Worm (Caenorhabditis elegans): ENCODE results near the gene C06A1.3.

Gene C06A1.3

ce11 chrII:10551985-10552736 lies 19.9 kb upstream of the C06A1.3 start (continued):
- TF ChIP-seq pag-3 (tag; optimal IDR thresholded peaks at IDR 0.05; ENCODE audit: borderline replicate concordance, insufficient read depth) = no peak
- TF ChIP-seq aly-2 (tag; optimal IDR thresholded peaks at IDR 0.05) = peak; percentile 97
- TF ChIP-seq nhr-76 (tag; optimal IDR thresholded peaks at IDR 0.05) = no peak
- TF ChIP-seq nhr-19 (GFP tag; conservative IDR thresholded peaks at IDR 0.05) = peak; percentile 94
- peak; percentile 96 for TF ChIP-seq blmp-1 (tag; optimal IDR thresholded peaks at IDR 0.05)
- peak; percentile 100 for TF ChIP-seq nhr-85 (tag)
- TF ChIP-seq mdl-1 (tag; optimal IDR thresholded peaks at IDR 0.05) = peak; percentile 32 to 96
- TF ChIP-seq elt-3 (tag; optimal IDR thresholded peaks at IDR 0.05) = peak in 3 of 6 experiments; percentile 26 to 97 (median 96)
- no peak for TF ChIP-seq fkh-4 (tag; optimal IDR thresholded peaks at IDR 0.05; ENCODE audit: borderline replicate concordance)
- peak; percentile 77 for TF ChIP-seq snpc-4 (tag; optimal IDR thresholded peaks at IDR 0.05)
- peak; percentile 95 for TF ChIP-seq nhr-90 (tag; optimal IDR thresholded peaks at IDR 0.05; ENCODE audit: poor library complexity)
- TF ChIP-seq mep-1 (tag; optimal IDR thresholded peaks at IDR 0.05) = peak; percentile 99
- no peak for TF ChIP-seq pqm-1 (tag; optimal IDR thresholded peaks at IDR 0.05)
- TF ChIP-seq nhr-84 (tag; optimal IDR thresholded peaks at IDR 0.05) = no peak
- peak; percentile 81 for TF ChIP-seq lir-3 (tag; optimal IDR thresholded peaks at IDR 0.05; ENCODE audit: poor library complexity)
- TF ChIP-seq lin-39 (tag; optimal IDR thresholded peaks at IDR 0.05) = peak; percentile 85
- TF ChIP-seq lsy-2 (tag; optimal IDR thresholded peaks at IDR 0.05) = peak; percentile 92 to 96
- peak; percentile 81 for TF ChIP-seq egl-13 (tag; optimal IDR thresholded peaks at IDR 0.05)
- TF ChIP-seq nhr-77 (tag; optimal IDR thresholded peaks at IDR 0.05) = peak; percentile 89
- peak; percentile 98 for TF ChIP-seq tbx-2 (tag; optimal IDR thresholded peaks at IDR 0.05)
- no peak for TF ChIP-seq ets-5 (GFP tag; IDR thresholded peaks at IDR 0.05)
- TF ChIP-seq elt-2 (tag; optimal IDR thresholded peaks at IDR 0.05) = peak; percentile 62
- TF ChIP-seq hlh-4 (tag; optimal IDR thresholded peaks at IDR 0.05) = no peak
- TF ChIP-seq vab-15 (tag; optimal IDR thresholded peaks at IDR 0.05) = peak; percentile 21
- TF ChIP-seq efl-1 (optimal IDR thresholded peaks at IDR 0.05) = peak; percentile 87 to 91
- peak; percentile 60 to 97 for TF ChIP-seq efl-1 (GFP tag; optimal IDR thresholded peaks at IDR 0.05 in 1 of 2)
- TF ChIP-seq tlp-1 (tag; optimal IDR thresholded peaks at IDR 0.05) = no peak
- TF ChIP-seq fkh-10 (GFP tag; optimal IDR thresholded peaks at IDR 0.05) = peak; percentile 81
- TF ChIP-seq nhr-12 (tag; optimal IDR thresholded peaks at IDR 0.05) = no peak
- TF ChIP-seq grh-1 (GFP tag; IDR thresholded peaks at IDR 0.05) = peak; percentile 93
- TF ChIP-seq hlh-17 (GFP tag; optimal IDR thresholded peaks at IDR 0.05; ENCODE audit: borderline replicate concordance) = no peak
- TF ChIP-seq sptf-1 (tag; optimal IDR thresholded peaks at IDR 0.05) = no peak
- TF ChIP-seq zip-4 (GFP tag; optimal IDR thresholded peaks at IDR 0.05) = peak; percentile 63
- TF ChIP-seq jun-1 (tag; optimal IDR thresholded peaks at IDR 0.05) = peak; percentile 95
- peak; percentile 67 to 75 (median 72) for TF ChIP-seq dpl-1 (GFP tag; optimal IDR thresholded peaks at IDR 0.05)
- TF ChIP-seq fos-1 (tag; optimal IDR thresholded peaks at IDR 0.05) = peak; percentile 91
- peak; percentile 76 for TF ChIP-seq ceh-88 (GFP tag; IDR thresholded peaks at IDR 0.05)
- TF ChIP-seq nhr-28 (tag; optimal IDR thresholded peaks at IDR 0.05) = peak; percentile 45
- TF ChIP-seq pax-3 (tag; optimal IDR thresholded peaks at IDR 0.05) = peak; percentile 88
- TF ChIP-seq aha-1 (tag; optimal IDR thresholded peaks at IDR 0.05) = peak; percentile 87
- no peak for TF ChIP-seq unc-62 (GFP tag; optimal IDR thresholded peaks at IDR 0.05)
- TF ChIP-seq ztf-4 (tag; optimal IDR thresholded peaks at IDR 0.05) = peak; percentile 95
- TF ChIP-seq nhr-71 (tag; optimal IDR thresholded peaks at IDR 0.05) = peak; percentile 99
- TF ChIP-seq dsc-1 (tag; optimal IDR thresholded peaks at IDR 0.05) = peak; percentile 84
- TF ChIP-seq Y116A8C.19 (tag; optimal IDR thresholded peaks at IDR 0.05; ENCODE audit: borderline replicate concordance) = no peak
- peak; percentile 97 for TF ChIP-seq ama-1 (optimal IDR thresholded peaks at IDR 0.05)
- peak; percentile 87 for TF ChIP-seq C16A3.4 (tag; optimal IDR thresholded peaks at IDR 0.05)
- peak; percentile 72 for TF ChIP-seq sox-4 (tag; optimal IDR thresholded peaks at IDR 0.05)
- peak; percentile 95 for TF ChIP-seq lin-13 (GFP tag; optimal IDR thresholded peaks at IDR 0.05)

Data from whole organism, L1 larva.